Worm (Caenorhabditis elegans) whole organism, L2 larva: ENCODE data around the gene frpr-17.

Experiments
- C34F6.9 ChIP-seq: fragments of 150-350 bp; optimal IDR thresholded peaks from 2 replicates; lab custom pipeline; 2014; ENCODE audit warnings: missing biosample characterization, missing genetic modification characterization
- F13H6.1 ChIP-seq: sonication (generic microtip); optimal IDR thresholded peaks from 2 replicates; lab custom pipeline; 2016; ENCODE audit warnings: missing genetic modification characterization, missing compliant biosample characterization
- R02D3.7 ChIP-seq: fragments of 150-350 bp; optimal IDR thresholded peaks from 2 replicates; lab custom pipeline; 2014; ENCODE audit warnings: missing biosample characterization, missing genetic modification characterization
- Y55F3AM.14 ChIP-seq: fragments of 200-800 bp; sonication (Bioruptor generic); optimal IDR thresholded peaks from 2 replicates; lab custom pipeline; 2018; ENCODE audit warnings: mild to moderate bottlenecking, missing genetic modification characterization, missing compliant biosample characterization
- alr-1 ChIP-seq: fragments of 150-350 bp; optimal IDR thresholded peaks from 2 replicates; lab custom pipeline; 2014; ENCODE audit warnings: missing biosample characterization, missing genetic modification characterization
- ama-1 ChIP-seq: fragments of 150-350 bp; optimal IDR thresholded peaks from 2 replicates; lab custom pipeline; 2018; ENCODE audit warnings: inconsistent platforms
- blmp-1 ChIP-seq: sonication (generic microtip); optimal IDR thresholded peaks from 2 replicates; lab custom pipeline; 2017; ENCODE audit warnings: missing genetic modification characterization, mild to moderate bottlenecking, missing compliant biosample characterization, antibody characterized with exemption, moderate library complexity; ENCODE audit not compliant: insufficient read depth
- ceh-16 ChIP-seq: fragments of 150-350 bp; optimal IDR thresholded peaks from 2 replicates; lab custom pipeline; 2014; ENCODE audit warnings: missing biosample characterization, missing genetic modification characterization
- ceh-82 ChIP-seq: fragments of 150-350 bp; optimal IDR thresholded peaks from 2 replicates; lab custom pipeline; 2014; ENCODE audit warnings: missing biosample characterization, missing genetic modification characterization
- crh-2 ChIP-seq: sonication (generic microtip); optimal IDR thresholded peaks from 2 replicates; lab custom pipeline; 2017; ENCODE audit warnings: missing biosample characterization, missing genetic modification characterization
- dmd-4 ChIP-seq: sonication (generic microtip); optimal IDR thresholded peaks from 2 replicates; lab custom pipeline; 2017; ENCODE audit warnings: missing biosample characterization, missing genetic modification characterization
- egl-27 ChIP-seq: sonication (generic microtip); optimal IDR thresholded peaks from 3 replicates; lab custom pipeline; 2017; ENCODE audit warnings: missing biosample characterization, missing genetic modification reagents, missing genetic modification characterization
- gmeb-1 ChIP-seq: fragments of 150-350 bp; optimal IDR thresholded peaks from 2 replicates; lab custom pipeline; 2014; ENCODE audit warnings: missing biosample characterization, missing genetic modification characterization
- lin-39 ChIP-seq: fragments of 150-350 bp; optimal IDR thresholded peaks from 2 replicates; lab custom pipeline; 2014; ENCODE audit warnings: missing biosample characterization, missing genetic modification reagents, missing genetic modification characterization
- mab-5 ChIP-seq: fragments of 150-350 bp; optimal IDR thresholded peaks from 2 replicates; lab custom pipeline; 2014; ENCODE audit warnings: missing biosample characterization, missing genetic modification characterization
- nhr-10 ChIP-seq: sonication (generic microtip); optimal IDR thresholded peaks from 2 replicates; lab custom pipeline; 2017; ENCODE audit warnings: missing biosample characterization, missing genetic modification characterization
- nhr-11 ChIP-seq: fragments of 150-350 bp; optimal IDR thresholded peaks from 2 replicates; lab custom pipeline; 2014; ENCODE audit warnings: missing biosample characterization, missing genetic modification characterization
- nhr-23 ChIP-seq: fragments of 150-350 bp; optimal IDR thresholded peaks from 2 replicates; lab custom pipeline; 2014; ENCODE audit warnings: missing biosample characterization, missing genetic modification reagents, missing genetic modification characterization
- nhr-237 ChIP-seq: fragments of 150-350 bp; optimal IDR thresholded peaks from 2 replicates; lab custom pipeline; 2014; ENCODE audit warnings: missing biosample characterization, missing genetic modification characterization
- nhr-25 ChIP-seq: fragments of 150-350 bp; sonication (generic microtip); optimal IDR thresholded peaks from 3 replicates; lab custom pipeline; 2014; ENCODE audit warnings: missing biosample characterization, missing genetic modification characterization
- nhr-6 ChIP-seq: fragments of 150-350 bp; optimal IDR thresholded peaks from 2 replicates; lab custom pipeline; 2014; ENCODE audit warnings: missing biosample characterization, missing genetic modification characterization
- nhr-77 ChIP-seq: fragments of 150-350 bp; optimal IDR thresholded peaks from 2 replicates; lab custom pipeline; 2014; ENCODE audit warnings: missing biosample characterization, missing genetic modification characterization
- peb-1 ChIP-seq: fragments of 150-350 bp; optimal IDR thresholded peaks from 2 replicates; lab custom pipeline; 2014; ENCODE audit warnings: missing biosample characterization, missing genetic modification characterization
- sem-4 ChIP-seq: fragments of 150-350 bp; optimal IDR thresholded peaks from 2 replicates; lab custom pipeline; 2014; ENCODE audit warnings: missing biosample characterization, missing genetic modification reagents, missing genetic modification characterization
- sma-3 ChIP-seq: sonication (generic microtip); optimal IDR thresholded peaks from 2 replicates; lab custom pipeline; 2016; ENCODE audit warnings: missing genetic modification reagents, missing genetic modification characterization, missing compliant biosample characterization
- unc-55 ChIP-seq: fragments of 150-350 bp; sonication (generic microtip); optimal IDR thresholded peaks from 3 replicates; lab custom pipeline; 2014; ENCODE audit warnings: missing biosample characterization, missing genetic modification reagents, missing genetic modification characterization
- zag-1 ChIP-seq: fragments of 150-350 bp; optimal IDR thresholded peaks from 2 replicates; lab custom pipeline; 2014; ENCODE audit warnings: missing biosample characterization, missing genetic modification characterization
- ztf-1 ChIP-seq: fragments of 200-800 bp; sonication (Bioruptor generic); conservative IDR thresholded peaks from 2 replicates; pipeline ENCODE4 v1.3.6; 2022; ENCODE audit warnings: missing genetic modification characterization, missing compliant biosample characterization

frpr-17 gene

ce11 chrX:14447910-14448309, 42.0 kb downstream of the frpr-17 start, which contains the start of gene jmjd-3.2:
Gene jmjd-3.2 (plus strand): TSS chrX:14448210.
- TF ChIP-seq C34F6.9 (tag; lab: Kevin White, UChicago) (no peak), alr-1 (tag; lab: Kevin White, UChicago) (no peak), nhr-77 (tag; lab: Kevin White, UChicago) (no peak), nhr-6 (tag; lab: Kevin White, UChicago) (no peak), R02D3.7 (no peak), nhr-11 (tag; lab: Kevin White, UChicago) (no peak), ceh-82 (tag; lab: Kevin White, UChicago) (no peak), ztf-1 (GFP tag; lab: Robert Waterston, UW) (no peak), blmp-1 (tag; lab: Kevin White, UChicago) (no peak), egl-27 (tag; lab: Kevin White, UChicago) (no peak), nhr-23 (no peak), nhr-237 (no peak), nhr-25 (tag; lab: Kevin White, UChicago) (no peak), dmd-4 (tag; lab: Kevin White, UChicago) (no peak), crh-2 (tag; lab: Kevin White, UChicago) (no peak), mab-5 (tag; lab: Kevin White, UChicago) (no peak), ama-1 (lab: Kevin White, UChicago) (no peak), sma-3 (GFP tag; lab: Kevin White, UChicago) (no peak)

- TF ChIP-seq nhr-237: no peak
- TF ChIP-seq peb-1 (tag; lab: Kevin White, UChicago): no peak
- no peak for TF ChIP-seq Y55F3AM.14 (GFP tag; lab: Kevin White, UChicago)
- TF ChIP-seq blmp-1 (tag; lab: Kevin White, UChicago): no peak
- no peak for TF ChIP-seq gmeb-1 (tag; lab: Kevin White, UChicago)
- no peak for TF ChIP-seq sem-4 (tag; lab: Kevin White, UChicago)
- TF ChIP-seq lin-39 (tag; lab: Kevin White, UChicago): no peak
- TF ChIP-seq ceh-16: no peak
- no peak for TF ChIP-seq zag-1 (tag; lab: Kevin White, UChicago)
- no peak for TF ChIP-seq mab-5 (tag; lab: Kevin White, UChicago)
- TF ChIP-seq unc-55 (GFP tag; lab: Kevin White, UChicago): no peak
These were observed 47.8 kb downstream of the frpr-17 start, which contains the start of gene F23D12.7 for ce11 chrX:14453735-14454134. Gene F23D12.7 (minus strand): TSS chrX:14453835.

- TF ChIP-seq ama-1 (lab: Kevin White, UChicago): no peak
- TF ChIP-seq, all 48 proteins: peak for 0
These were observed 49.5 kb downstream of the frpr-17 start, which contains the start of gene Y66C5A.1 for ce11 chrX:14455419-14455818. Gene Y66C5A.1 (minus strand): TSS chrX:14455519.

DNA sequence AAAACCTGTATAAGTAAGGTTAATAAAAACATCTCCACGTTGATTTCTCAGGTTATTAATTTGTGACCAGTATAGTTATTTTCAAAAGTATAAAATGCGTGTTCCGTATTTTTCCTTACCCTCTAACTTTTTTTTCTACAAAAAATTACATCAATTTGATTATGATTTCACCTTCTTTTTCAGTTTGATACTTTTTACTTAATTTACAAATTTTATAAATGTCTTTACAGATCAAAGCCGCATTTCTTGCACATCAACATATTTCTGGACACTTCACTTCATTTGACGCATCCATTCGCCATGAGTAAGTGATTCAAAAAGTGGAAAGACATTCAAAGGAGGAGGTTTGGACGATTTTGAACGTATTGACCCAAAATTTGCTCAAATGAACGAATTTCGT, 54.5 kb downstream of the frpr-17 start, which contains the start of gene Y66C5A.2:
TSS of gene Y66C5A.2 (plus strand) at position 301 of the 400 bp plus-strand sequence.
- TF ChIP-seq nhr-10 (tag; lab: Kevin White, UChicago) (no peak), F13H6.1 (no peak), ama-1 (lab: Kevin White, UChicago) (no peak)
